Fruit fly (Drosophila melanogaster) whole organism, embryonic: Measurements from ENCODE around the gene CAHbeta.

Experiments used
- Ada2b ChIP-seq: fragments of 200-800 bp; sonication (Bioruptor generic); IDR thresholded peaks from 2 replicates; pipeline ENCODE4 v1.3.6; 2022; ENCODE audit warnings: missing biosample characterization, missing genetic modification characterization
- Antp ChIP-seq: fragments of 200-800 bp; sonication (Bioruptor generic); optimal IDR thresholded peaks from 3 replicates; lab custom pipeline; 2016; ENCODE audit warnings: missing biosample characterization, missing genetic modification characterization
- B-H1 ChIP-seq: fragments of 200-800 bp; sonication (Bioruptor generic); IDR thresholded peaks from 3 replicates; pipeline ENCODE4 v1.3.6; 2022; ENCODE audit warnings: missing biosample characterization, missing genetic modification characterization
- CG10565 ChIP-seq: fragments of 200-800 bp; sonication (Bioruptor generic); optimal IDR thresholded peaks from 3 replicates; lab custom pipeline; 2016; ENCODE audit warnings: missing biosample characterization, mild to moderate bottlenecking, missing genetic modification characterization
- CG11456 ChIP-seq: fragments of 200-800 bp; sonication (Bioruptor generic); IDR thresholded peaks from 3 replicates; pipeline ENCODE4 v1.3.6; 2022; ENCODE audit warnings: missing biosample characterization, missing genetic modification characterization
- CG11504 ChIP-seq: fragments of 200-800 bp; sonication (Bioruptor generic); optimal IDR thresholded peaks from 3 replicates; lab custom pipeline; 2019; ENCODE audit warnings: missing biosample characterization, mild to moderate bottlenecking, missing genetic modification characterization, moderate library complexity
- CG11695 ChIP-seq: fragments of 200-800 bp; sonication (Bioruptor generic); IDR thresholded peaks from 3 replicates; pipeline ENCODE4 v1.3.6; 2022; ENCODE audit warnings: missing biosample characterization, missing genetic modification characterization
- CG12071 ChIP-seq: fragments of 200-800 bp; sonication (Bioruptor generic); optimal IDR thresholded peaks from 3 replicates; lab custom pipeline; 2018; ENCODE audit warnings: missing biosample characterization, mild to moderate bottlenecking, missing genetic modification characterization
- CG12942 ChIP-seq: fragments of 200-800 bp; sonication (Bioruptor generic); optimal IDR thresholded peaks from 3 replicates; lab custom pipeline; 2016; ENCODE audit warnings: missing biosample characterization, missing genetic modification characterization
- CG13287 ChIP-seq: fragments of 200-800 bp; sonication (Bioruptor generic); IDR thresholded peaks from 2 replicates; pipeline ENCODE4 v1.3.6; 2022; ENCODE audit warnings: missing biosample characterization, missing genetic modification characterization; ENCODE audit not compliant: partially characterized antibody
- CG13624 ChIP-seq: fragments of 200-800 bp; sonication (Bioruptor generic); optimal IDR thresholded peaks from 2 replicates; lab custom pipeline; 2016; ENCODE audit warnings: missing biosample characterization, missing genetic modification characterization
- CG16815 ChIP-seq: fragments of 200-800 bp; sonication (Bioruptor generic); optimal IDR thresholded peaks from 3 replicates; lab custom pipeline; 2017; ENCODE audit warnings: missing biosample characterization, mild to moderate bottlenecking, missing genetic modification characterization
- CG1792 ChIP-seq: fragments of 200-800 bp; sonication (Bioruptor generic); optimal IDR thresholded peaks from 2 replicates; lab custom pipeline; 2016; ENCODE audit warnings: missing biosample characterization, missing genetic modification characterization
- CG4424 ChIP-seq: fragments of 200-800 bp; sonication (Bioruptor generic); optimal IDR thresholded peaks from 3 replicates; lab custom pipeline; 2016; ENCODE audit warnings: missing biosample characterization, missing genetic modification characterization
- CG4707 ChIP-seq: fragments of 200-800 bp; sonication (Bioruptor generic); optimal IDR thresholded peaks from 2 replicates; lab custom pipeline; 2018; ENCODE audit warnings: missing biosample characterization, mild to moderate bottlenecking, missing genetic modification characterization, moderate library complexity
- CG7987 ChIP-seq: fragments of 200-800 bp; sonication (Bioruptor generic); optimal IDR thresholded peaks from 2 replicates; lab custom pipeline; 2018; ENCODE audit warnings: missing biosample characterization, mild to moderate bottlenecking, missing genetic modification characterization, moderate library complexity
- Dip2 ChIP-seq: fragments of 200-800 bp; sonication (Bioruptor generic); IDR thresholded peaks from 2 replicates; pipeline ENCODE4 v1.3.6; 2022; ENCODE audit warnings: missing biosample characterization, missing genetic modification characterization
- Dp ChIP-seq: fragments of 200-800 bp; sonication (Bioruptor generic); optimal IDR thresholded peaks from 2 replicates; lab custom pipeline; 2018; ENCODE audit warnings: missing biosample characterization, mild to moderate bottlenecking, missing genetic modification characterization, moderate library complexity
- Fer2 ChIP-seq: fragments of 200-800 bp; sonication (Bioruptor generic); optimal IDR thresholded peaks from 2 replicates; lab custom pipeline; 2018; ENCODE audit warnings: missing biosample characterization, mild to moderate bottlenecking, missing genetic modification characterization, moderate library complexity
- HLH54F ChIP-seq: fragments of 200-800 bp; sonication (Bioruptor generic); optimal IDR thresholded peaks from 3 replicates; lab custom pipeline; 2016; ENCODE audit warnings: missing biosample characterization, missing genetic modification characterization
- Hmx ChIP-seq: fragments of 200-800 bp; sonication (Bioruptor generic); optimal IDR thresholded peaks from 2 replicates; lab custom pipeline; 2016; ENCODE audit warnings: missing biosample characterization, missing genetic modification characterization
- Lhr ChIP-seq: fragments of 200-800 bp; sonication (Bioruptor generic); optimal IDR thresholded peaks from 3 replicates; lab custom pipeline; 2017; ENCODE audit warnings: mild to moderate bottlenecking, missing biosample characterization, missing genetic modification reagents, missing genetic modification characterization
- NFAT ChIP-seq: fragments of 200-800 bp; sonication (Bioruptor generic); IDR thresholded peaks from 2 replicates; pipeline ENCODE4 v1.3.6; 2022; ENCODE audit warnings: missing biosample characterization, missing genetic modification characterization
- NK7.1 ChIP-seq: fragments of 200-800 bp; sonication (Bioruptor generic); optimal IDR thresholded peaks from 3 replicates; lab custom pipeline; 2016; ENCODE audit warnings: missing biosample characterization, missing genetic modification characterization
- Ptx1 ChIP-seq: fragments of 200-800 bp; sonication (Bioruptor generic); IDR thresholded peaks from 2 replicates; pipeline ENCODE4 v1.3.6; 2022; ENCODE audit warnings: missing biosample characterization, missing genetic modification characterization
- Sry-β ChIP-seq: fragments of 200-800 bp; sonication (Bioruptor generic); optimal IDR thresholded peaks from 2 replicates; lab custom pipeline; 2018; ENCODE audit warnings: missing biosample characterization, mild to moderate bottlenecking, missing genetic modification characterization, moderate library complexity
- Usf ChIP-seq: fragments of 200-800 bp; sonication (Bioruptor generic); optimal IDR thresholded peaks from 2 replicates; lab custom pipeline; 2017; ENCODE audit warnings: missing genotype, missing biosample characterization, missing genetic modification characterization
- ab ChIP-seq: fragments of 200-800 bp; sonication (Bioruptor generic); optimal IDR thresholded peaks from 2 replicates; lab custom pipeline; 2016; ENCODE audit warnings: missing biosample characterization, missing genetic modification characterization
- ac ChIP-seq: fragments of 200-800 bp; sonication (Bioruptor generic); optimal IDR thresholded peaks from 3 replicates; lab custom pipeline; 2017; ENCODE audit warnings: missing biosample characterization, mild to moderate bottlenecking, missing genetic modification characterization
- bbx ChIP-seq: fragments of 200-800 bp; sonication (Bioruptor generic); IDR thresholded peaks from 2 replicates; pipeline ENCODE4 v1.3.6; 2022; ENCODE audit warnings: missing biosample characterization, missing genetic modification characterization; ENCODE audit not compliant: partially characterized antibody
- cas ChIP-seq: fragments of 200-800 bp; sonication (Bioruptor generic); IDR thresholded peaks from 2 replicates; pipeline ENCODE4 v1.3.6; 2022; ENCODE audit warnings: missing biosample characterization, missing genetic modification characterization
- chn ChIP-seq: fragments of 200-800 bp; sonication (Bioruptor generic); optimal IDR thresholded peaks from 2 replicates; lab custom pipeline; 2016; ENCODE audit warnings: missing biosample characterization, missing genetic modification characterization
- crol ChIP-seq: fragments of 200-800 bp; sonication (Bioruptor generic); IDR thresholded peaks from 2 replicates; pipeline ENCODE4 v1.3.6; 2022; ENCODE audit warnings: missing biosample characterization, missing genetic modification characterization
- dysf ChIP-seq: fragments of 200-800 bp; sonication (Bioruptor generic); IDR thresholded peaks from 3 replicates; pipeline ENCODE4 v1.3.6; 2022; ENCODE audit warnings: missing biosample characterization, missing genetic modification characterization
- fd96Cb ChIP-seq: fragments of 200-800 bp; sonication (Bioruptor generic); optimal IDR thresholded peaks from 2 replicates; lab custom pipeline; 2018; ENCODE audit warnings: missing biosample characterization, mild to moderate bottlenecking, missing genetic modification characterization, moderate library complexity
- hb ChIP-seq: fragments of 200-800 bp; sonication (Bioruptor generic); IDR thresholded peaks from 3 replicates; pipeline ENCODE4 v1.3.6; 2022; ENCODE audit warnings: missing biosample characterization, missing genetic modification characterization; ENCODE audit not compliant: partially characterized antibody
- hkb ChIP-seq, 2 experiments: fragments of 200-800 bp in 1 of 2; fragments of >200 bp in 1 of 2; sonication (Bioruptor generic) in 1 of 2; IDR thresholded peaks in 1 of 2; optimal IDR thresholded peaks in 1 of 2; 2 replicates each; pipeline versions ENCODE4 v1.3.6 to Lab custom; 2017 to 2022; ENCODE audit warnings: missing biosample characterization in 1 of 2, missing genetic modification characterization in 1 of 2
- pb ChIP-seq: fragments of 200-800 bp; sonication (Bioruptor generic); optimal IDR thresholded peaks from 3 replicates; lab custom pipeline; 2016; ENCODE audit warnings: missing biosample characterization, missing genetic modification characterization
- phol ChIP-seq: fragments of 200-800 bp; sonication (Bioruptor generic); optimal IDR thresholded peaks from 3 replicates; lab custom pipeline; 2018; ENCODE audit warnings: missing biosample characterization, mild to moderate bottlenecking, missing genetic modification characterization, moderate library complexity
- ranshi ChIP-seq: fragments of 200-800 bp; sonication (Bioruptor generic); IDR thresholded peaks from 2 replicates; pipeline ENCODE4 v1.3.6; 2022; ENCODE audit warnings: missing biosample characterization, missing genetic modification characterization
- slbo ChIP-seq: fragments of 200-800 bp; sonication (Bioruptor generic); IDR thresholded peaks from 2 replicates; pipeline ENCODE4 v1.3.6; 2022; ENCODE audit warnings: missing biosample characterization, missing genetic modification characterization
- slou ChIP-seq: fragments of 200-800 bp; sonication (Bioruptor generic); optimal IDR thresholded peaks from 3 replicates; lab custom pipeline; 2016; ENCODE audit warnings: missing biosample characterization, missing genetic modification characterization
- sob ChIP-seq: fragments of 200-800 bp; sonication (Bioruptor generic); IDR thresholded peaks from 2 replicates; pipeline ENCODE4 v1.3.6; 2022; ENCODE audit warnings: missing biosample characterization, missing genetic modification characterization
- stwl ChIP-seq: fragments of 200-800 bp; sonication (Bioruptor generic); optimal IDR thresholded peaks from 3 replicates; lab custom pipeline; 2018; ENCODE audit warnings: missing biosample characterization, mild to moderate bottlenecking, missing genetic modification characterization, moderate library complexity
- tin ChIP-seq: fragments of 200-800 bp; sonication (Bioruptor generic); optimal IDR thresholded peaks from 3 replicates; lab custom pipeline; 2016; ENCODE audit warnings: missing biosample characterization, missing genetic modification characterization
- ttk ChIP-seq: fragments of 200-800 bp; sonication (Bioruptor generic); IDR thresholded peaks from 2 replicates; pipeline ENCODE4 v2.1.2; 2022; ENCODE audit warnings: missing biosample characterization, missing genetic modification characterization
- vfl ChIP-seq: fragments of 200-800 bp; sonication (Bioruptor generic); optimal IDR thresholded peaks from 2 replicates; lab custom pipeline; 2016; ENCODE audit warnings: missing biosample characterization, missing genetic modification characterization
- vvl ChIP-seq: fragments of 200-800 bp; sonication (Bioruptor generic); IDR thresholded peaks from 2 replicates; pipeline ENCODE4 v1.3.6; 2022; ENCODE audit warnings: missing biosample characterization, missing genetic modification characterization
- zen2 ChIP-seq: fragments of 200-800 bp; sonication (Bioruptor generic); IDR thresholded peaks from 3 replicates; pipeline ENCODE4 v1.3.6; 2022; ENCODE audit warnings: missing biosample characterization, missing genetic modification characterization; ENCODE audit not compliant: partially characterized antibody

CAHbeta gene

DNA sequence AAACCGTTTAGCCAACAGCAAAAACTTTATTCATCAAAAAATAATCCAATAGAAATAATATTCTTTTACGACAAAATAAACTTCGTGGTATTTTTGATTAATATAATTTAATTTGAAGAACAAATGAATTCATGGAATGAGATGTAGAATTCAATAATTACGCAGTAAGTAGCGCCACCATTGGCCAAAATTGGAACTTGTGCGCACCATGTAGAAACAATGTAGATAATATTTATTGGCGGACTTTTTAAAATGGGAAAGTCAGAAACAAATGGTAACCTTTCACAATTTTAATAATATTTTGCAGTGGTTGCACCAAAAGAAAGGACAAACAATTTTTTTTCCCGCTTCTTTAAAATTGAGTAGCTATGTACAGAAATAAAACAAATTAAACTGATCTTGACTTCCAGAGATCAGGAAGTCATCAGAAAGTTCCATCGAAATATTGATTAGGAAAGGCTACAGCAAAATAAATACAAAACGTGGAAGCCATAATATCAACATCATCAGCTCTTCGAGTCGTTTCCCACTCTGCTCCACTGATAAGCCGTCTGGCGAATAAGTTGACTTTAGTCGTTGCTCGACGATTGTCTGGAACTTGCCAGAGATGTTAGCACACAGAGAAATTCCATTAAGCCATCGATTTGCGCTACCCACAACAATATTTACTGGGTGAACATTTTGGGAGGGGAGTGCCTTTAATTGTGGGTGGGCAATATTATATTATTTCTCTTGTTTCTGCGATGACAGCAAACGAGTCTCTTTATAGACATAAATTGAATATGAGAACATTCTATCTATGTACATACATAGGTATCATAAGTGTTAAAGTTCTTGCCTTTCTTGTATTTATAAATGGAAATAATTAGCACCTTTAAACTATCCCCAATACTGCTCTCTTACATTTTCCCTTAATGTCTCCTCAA lies 547 bp upstream of the CAHbeta start (continued):
- TF ChIP-seq tin (no peak), CG11456 (0 out of 3 replicates have a peak, but pooled peaks have one; percentile 23), chn (GFP tag; lab: Kevin White, UChicago) (no peak), CG13287 (GFP tag; lab: Robert Waterston, UW) (peak; percentile 2), vvl (GFP tag; lab: Robert Waterston, UW) (no peak; the same call in 1 of the 2 replicates), zen2 (GFP tag; lab: Robert Waterston, UW) (no peak), CG1792 (no peak), ranshi (no peak), ab (GFP tag; lab: Kevin White, UChicago) (no peak), Hmx (GFP tag; lab: Kevin White, UChicago) (no peak), hb (no peak), Ada2b (GFP tag; lab: Robert Waterston, UW) (no peak), Ptx1 (GFP tag; lab: Robert Waterston, UW) (no peak), CG16815 (GFP tag; lab: Kevin White, UChicago) (no peak), hkb (optimal IDR thresholded peaks at IDR 0.05; lab: Kevin White, UChicago) (no peak), hkb (GFP tag; IDR thresholded peaks at IDR 0.05; lab: Robert Waterston, UW) (no peak), crol (GFP tag; lab: Robert Waterston, UW) (no peak), phol (peak; percentile 16), slou (peak; percentile 25), CG7987 (GFP tag; lab: Kevin White, UChicago) (no peak), Fer2 (tag; lab: Kevin White, UChicago) (no peak), Dip2 (GFP tag; lab: Robert Waterston, UW) (no peak), CG4707 (GFP tag; lab: Kevin White, UChicago) (no peak), ac (GFP tag; lab: Kevin White, UChicago) (no peak), ttk (GFP tag; lab: Robert Waterston, UW) (no peak), fd96Cb (no peak), NFAT (GFP tag; lab: Robert Waterston, UW) (no peak), slbo (GFP tag; lab: Robert Waterston, UW) (no peak), bbx (GFP tag; lab: Robert Waterston, UW) (no peak), CG10565 (GFP tag; lab: Kevin White, UChicago) (no peak), Dp (peak; percentile 97), NK7.1 (GFP tag; lab: Kevin White, UChicago) (peak; percentile 10), stwl (tag; lab: Kevin White, UChicago) (peak; percentile 55), HLH54F (GFP tag; lab: Kevin White, UChicago) (no peak), CG11504 (tag; lab: Kevin White, UChicago) (peak; percentile 65), cas (GFP tag; lab: Robert Waterston, UW) (no peak), B-H1 (GFP tag; lab: Robert Waterston, UW) (0 out of 3 replicates have a peak, but pooled peaks have one; percentile 12), sob (no peak), CG12942 (GFP tag; lab: Kevin White, UChicago) (no peak), Lhr (peak; percentile 45), CG4424 (no peak), CG11695 (GFP tag; lab: Robert Waterston, UW) (no peak), Usf (no peak), CG13624 (GFP tag; lab: Kevin White, UChicago) (peak; percentile 81), pb (GFP tag; lab: Kevin White, UChicago) (no peak), vfl (GFP tag; lab: Kevin White, UChicago) (no peak), CG12071 (GFP tag; lab: Kevin White, UChicago) (no peak), dysf (GFP tag; lab: Robert Waterston, UW) (no peak), Antp (no peak), Sry-β (no peak)
